Fruit fly (Drosophila melanogaster) whole organism, prepupa: ENCODE data around the gene Atg1.

Experiments used
- CG10631 ChIP-seq: fragments of 200-800 bp; sonication (Bioruptor generic); optimal IDR thresholded peaks from 2 replicates; lab custom pipeline; 2016; ENCODE audit warnings: missing biosample characterization, missing genetic modification characterization
- CG11294 ChIP-seq: fragments of 200-800 bp; sonication (Bioruptor generic); IDR thresholded peaks from 2 replicates; pipeline ENCODE4 v1.3.6; 2022; ENCODE audit warnings: missing biosample characterization, missing genetic modification characterization
- CG11762 ChIP-seq: fragments of 200-800 bp; sonication (Bioruptor generic); optimal IDR thresholded peaks from 3 replicates; lab custom pipeline; 2016; ENCODE audit warnings: missing biosample characterization, missing genetic modification characterization; ENCODE audit not compliant: insufficient read depth
- CG11902 ChIP-seq: fragments of 200-800 bp; sonication (Bioruptor generic); optimal IDR thresholded peaks from 3 replicates; lab custom pipeline; 2016; ENCODE audit warnings: missing biosample characterization, missing genetic modification characterization
- CG15336 ChIP-seq: fragments of 200-800 bp; sonication (Bioruptor generic); IDR thresholded peaks from 2 replicates; pipeline ENCODE4 v1.3.6; 2022; ENCODE audit warnings: missing biosample characterization, missing genetic modification characterization
- CG1621 ChIP-seq: fragments of 200-800 bp; sonication (Bioruptor generic); optimal IDR thresholded peaks from 3 replicates; lab custom pipeline; 2018; ENCODE audit warnings: missing biosample characterization, mild to moderate bottlenecking, missing genetic modification characterization
- CG16779 ChIP-seq: fragments of 200-800 bp; sonication (Bioruptor generic); optimal IDR thresholded peaks from 3 replicates; lab custom pipeline; 2017; ENCODE audit warnings: missing biosample characterization, mild to moderate bottlenecking, missing genetic modification characterization
- CG3032 ChIP-seq: fragments of 200-800 bp; optimal IDR thresholded peaks from 2 replicates; lab custom pipeline; 2019; ENCODE audit warnings: missing biosample characterization, mild to moderate bottlenecking, missing genetic modification characterization, moderate library complexity
- CG31627 ChIP-seq: fragments of 200-800 bp; sonication (Bioruptor generic); optimal IDR thresholded peaks from 3 replicates; lab custom pipeline; 2016; ENCODE audit warnings: missing biosample characterization, missing genetic modification characterization
- CG32006 ChIP-seq: fragments of 200-800 bp; sonication (Bioruptor generic); optimal IDR thresholded peaks from 3 replicates; lab custom pipeline; 2017; ENCODE audit warnings: missing biosample characterization, mild to moderate bottlenecking, missing genetic modification characterization
- CG34406 ChIP-seq: fragments of 200-800 bp; sonication (Bioruptor generic); optimal IDR thresholded peaks from 3 replicates; lab custom pipeline; 2016; ENCODE audit warnings: missing biosample characterization, missing genetic modification characterization
- CG4318 ChIP-seq: fragments of 200-800 bp; sonication (Bioruptor generic); optimal IDR thresholded peaks from 3 replicates; lab custom pipeline; 2017; ENCODE audit warnings: missing biosample characterization, mild to moderate bottlenecking, missing genetic modification characterization
- CG6163 ChIP-seq: fragments of 200-800 bp; sonication (Bioruptor generic); IDR thresholded peaks from 3 replicates; pipeline ENCODE4 v1.3.6; 2022; ENCODE audit warnings: missing biosample characterization, missing genetic modification characterization
- CG6792 ChIP-seq: fragments of 200-800 bp; sonication (Bioruptor generic); optimal IDR thresholded peaks from 3 replicates; lab custom pipeline; 2016; ENCODE audit warnings: missing biosample characterization, missing genetic modification characterization
- CG6808 ChIP-seq: fragments of 200-800 bp; sonication (Bioruptor generic); optimal IDR thresholded peaks from 3 replicates; lab custom pipeline; 2017; ENCODE audit warnings: missing biosample characterization, missing genetic modification characterization, mild to moderate bottlenecking, moderate library complexity, missing genetic modification reagents
- CG6854 ChIP-seq: fragments of 200-800 bp; sonication (Bioruptor generic); optimal IDR thresholded peaks from 2 replicates; lab custom pipeline; 2017; ENCODE audit warnings: missing biosample characterization, mild to moderate bottlenecking, missing genetic modification characterization
- CG7368 ChIP-seq: fragments of 200-800 bp; sonication (Bioruptor generic); optimal IDR thresholded peaks from 3 replicates; lab custom pipeline; 2016; ENCODE audit warnings: missing biosample characterization, missing genetic modification characterization
- CG8119 ChIP-seq: fragments of 200-800 bp; sonication (Bioruptor generic); IDR thresholded peaks from 3 replicates; pipeline ENCODE4 v1.3.6; 2022; ENCODE audit warnings: missing biosample characterization, missing genetic modification characterization
- CG8319 ChIP-seq: fragments of 200-800 bp; sonication (Bioruptor generic); optimal IDR thresholded peaks from 3 replicates; lab custom pipeline; 2016; ENCODE audit warnings: missing biosample characterization, missing genetic modification characterization
- CG8632 ChIP-seq: fragments of 200-800 bp; sonication (Bioruptor generic); optimal IDR thresholded peaks from 3 replicates; lab custom pipeline; 2016; ENCODE audit warnings: missing biosample characterization, missing genetic modification characterization
- CG9139 ChIP-seq: fragments of 200-800 bp; sonication (Bioruptor generic); optimal IDR thresholded peaks from 3 replicates; lab custom pipeline; 2017; ENCODE audit warnings: missing biosample characterization, mild to moderate bottlenecking, missing genetic modification characterization
- Eip75B ChIP-seq: fragments of 200-800 bp; sonication (Bioruptor generic); optimal IDR thresholded peaks from 3 replicates; lab custom pipeline; 2016; ENCODE audit warnings: missing biosample characterization, missing genetic modification characterization
- Eip78C ChIP-seq: fragments of 200-800 bp; sonication (Bioruptor generic); peaks from one replicate; lab custom pipeline; 2016; ENCODE audit warnings: missing biosample characterization, missing genetic modification characterization
- Eip93F ChIP-seq: fragments of 200-800 bp; sonication (Bioruptor generic); optimal IDR thresholded peaks from 2 replicates; lab custom pipeline; 2016; ENCODE audit warnings: missing biosample characterization, mild to moderate bottlenecking, missing genetic modification characterization
- Ets21C ChIP-seq: fragments of 200-800 bp; sonication (Bioruptor generic); optimal IDR thresholded peaks from 3 replicates; lab custom pipeline; 2016; ENCODE audit warnings: missing biosample characterization, missing genetic modification characterization
- Ets96B ChIP-seq: fragments of 200-800 bp; optimal IDR thresholded peaks from 2 replicates; lab custom pipeline; 2019; ENCODE audit warnings: missing biosample characterization, mild to moderate bottlenecking, missing genetic modification characterization, moderate library complexity
- Gug ChIP-seq: fragments of 200-800 bp; sonication (Bioruptor generic); IDR thresholded peaks from 2 replicates; pipeline ENCODE4 v1.3.6; 2022; ENCODE audit warnings: missing biosample characterization, missing genetic modification characterization
- Hr38 ChIP-seq: sonication (Bioruptor generic); optimal IDR thresholded peaks from 2 replicates; lab custom pipeline; 2016; ENCODE audit warnings: missing biosample characterization, missing genetic modification characterization
- Hr39 ChIP-seq: fragments of 200-800 bp; sonication (Bioruptor generic); optimal IDR thresholded peaks from 2 replicates; lab custom pipeline; 2016; ENCODE audit warnings: missing biosample characterization, missing genetic modification characterization
- Lpt ChIP-seq: fragments of 200-800 bp; sonication (Bioruptor generic); optimal IDR thresholded peaks from 3 replicates; lab custom pipeline; 2016; ENCODE audit warnings: missing biosample characterization, missing genetic modification characterization
- OdsH ChIP-seq: fragments of 200-800 bp; sonication (Bioruptor generic); optimal IDR thresholded peaks from 3 replicates; lab custom pipeline; 2016; ENCODE audit warnings: missing biosample characterization, missing genetic modification characterization
- Smox ChIP-seq: fragments of 200-800 bp; sonication (Bioruptor generic); optimal IDR thresholded peaks from 3 replicates; lab custom pipeline; 2016; ENCODE audit warnings: missing biosample characterization, missing genetic modification characterization
- Sox14 ChIP-seq: fragments of 200-800 bp; sonication (Bioruptor generic); optimal IDR thresholded peaks from 3 replicates; lab custom pipeline; 2016; ENCODE audit warnings: missing biosample characterization, missing genetic modification characterization
- Sox15 ChIP-seq: fragments of 200-800 bp; sonication (Bioruptor generic); optimal IDR thresholded peaks from 3 replicates; lab custom pipeline; 2016; ENCODE audit warnings: missing biosample characterization, missing genetic modification characterization
- achi ChIP-seq: fragments of 200-800 bp; sonication (Bioruptor generic); optimal IDR thresholded peaks from 3 replicates; lab custom pipeline; 2016; ENCODE audit warnings: missing biosample characterization, missing genetic modification characterization
- acj6 ChIP-seq: fragments of 200-800 bp; sonication (Bioruptor generic); optimal IDR thresholded peaks from 3 replicates; lab custom pipeline; 2016; ENCODE audit warnings: missing biosample characterization, missing genetic modification characterization
- cyc ChIP-seq: fragments of 200-800 bp; sonication (Bioruptor generic); optimal IDR thresholded peaks from 3 replicates; lab custom pipeline; 2016; ENCODE audit warnings: missing biosample characterization, missing genetic modification characterization
- dsx ChIP-seq: fragments of 200-800 bp; optimal IDR thresholded peaks from 3 replicates; lab custom pipeline; 2019; ENCODE audit warnings: missing biosample characterization, mild to moderate bottlenecking, missing genetic modification characterization, moderate library complexity; ENCODE audit not compliant: poor library complexity, severe bottlenecking
- eg ChIP-seq: fragments of 200-800 bp; sonication (Bioruptor generic); IDR thresholded peaks from 3 replicates; pipeline ENCODE4 v1.3.6; 2022; ENCODE audit warnings: missing biosample characterization, missing genetic modification characterization
- fd59A ChIP-seq: fragments of 200-800 bp; sonication (Bioruptor generic); optimal IDR thresholded peaks from 2 replicates; lab custom pipeline; 2017; ENCODE audit warnings: missing biosample characterization, mild to moderate bottlenecking, missing genetic modification characterization, missing genetic modification reagents
- fd85E ChIP-seq: fragments of 200-800 bp; sonication (Bioruptor generic); optimal IDR thresholded peaks from 3 replicates; lab custom pipeline; 2016; ENCODE audit warnings: missing biosample characterization, missing genetic modification characterization
- fkh ChIP-seq: fragments of 200-800 bp; sonication (Bioruptor generic); optimal IDR thresholded peaks from 3 replicates; lab custom pipeline; 2017; ENCODE audit warnings: missing biosample characterization, mild to moderate bottlenecking, missing genetic modification characterization, moderate library complexity
- net ChIP-seq: fragments of 200-800 bp; sonication (Bioruptor generic); optimal IDR thresholded peaks from 3 replicates; lab custom pipeline; 2016; ENCODE audit warnings: missing biosample characterization, missing genetic modification characterization
- pdm3 ChIP-seq: fragments of 200-800 bp; sonication (Bioruptor generic); optimal IDR thresholded peaks from 3 replicates; lab custom pipeline; 2016; ENCODE audit warnings: missing biosample characterization, missing genetic modification characterization
- salr ChIP-seq, 2 experiments: fragments of 200-800 bp; sonication (Bioruptor generic); optimal IDR thresholded peaks; 3 replicates each; lab custom pipeline; 2016 to 2018; ENCODE audit warnings: missing biosample characterization in 2 of 2, missing genetic modification characterization in 2 of 2, mild to moderate bottlenecking in 1 of 2
- spab ChIP-seq: fragments of 200-800 bp; sonication (Bioruptor generic); optimal IDR thresholded peaks from 2 replicates; lab custom pipeline; 2017; ENCODE audit warnings: missing biosample characterization, mild to moderate bottlenecking, missing genetic modification characterization, missing genetic modification reagents
- ss ChIP-seq, 2 experiments: fragments of 200-800 bp; sonication (Bioruptor generic); optimal IDR thresholded peaks; 2 replicates in 1 of 2; 3 replicates in 1 of 2; lab custom pipeline; 2017 to 2018; ENCODE audit warnings: mild to moderate bottlenecking in 2 of 2, missing biosample characterization in 2 of 2, missing genetic modification characterization in 2 of 2, moderate library complexity in 1 of 2
- svp ChIP-seq: fragments of 200-800 bp; sonication (Bioruptor generic); peaks from one replicate; lab custom pipeline; 2016; ENCODE audit warnings: missing biosample characterization, missing genetic modification characterization
- topi ChIP-seq: fragments of 200-800 bp; sonication (Bioruptor generic); optimal IDR thresholded peaks from 3 replicates; lab custom pipeline; 2016; ENCODE audit warnings: missing biosample characterization, missing genetic modification characterization
- vri ChIP-seq: fragments of 200-800 bp; sonication (Bioruptor generic); optimal IDR thresholded peaks from 3 replicates; lab custom pipeline; 2016; ENCODE audit warnings: missing biosample characterization, mild to moderate bottlenecking, missing genetic modification characterization

Gene Atg1

dm6 chr3L:12833354-12833753 lies 28.4 kb upstream of the Atg1 start:
- TF ChIP-seq fkh (GFP tag; lab: Kevin White, UChicago), result peak; percentile 12
- no peak for TF ChIP-seq Gug (GFP tag; lab: Robert Waterston, UW)
- peak; percentile 14 for TF ChIP-seq CG32006
- TF ChIP-seq OdsH (GFP tag; lab: Kevin White, UChicago), result no peak
- TF ChIP-seq CG6163 (GFP tag; lab: Robert Waterston, UW), result 0 out of 3 replicates have a peak, but pooled peaks have one; percentile 34

- no peak for TF ChIP-seq CG6792
- TF ChIP-seq fd85E (GFP tag; lab: Kevin White, UChicago), result no peak
- no peak for TF ChIP-seq fd59A
- TF ChIP-seq CG15336 (GFP tag; lab: Robert Waterston, UW), result peak; percentile 56; the same call in 1 of the 2 replicates
- no peak for TF ChIP-seq OdsH (GFP tag; lab: Kevin White, UChicago)
- no peak for TF ChIP-seq Ets96B
- TF ChIP-seq Sox15 (GFP tag; lab: Kevin White, UChicago), result no peak
- no peak for TF ChIP-seq topi
- peak; percentile 54 for TF ChIP-seq CG16779 (tag; lab: Kevin White, UChicago)
- TF ChIP-seq CG11294 (GFP tag; lab: Robert Waterston, UW), result no peak
- no peak; the same call in 2 of the 3 replicates for TF ChIP-seq eg (GFP tag; lab: Robert Waterston, UW)
- TF ChIP-seq CG11762 (GFP tag; lab: Kevin White, UChicago), result no peak
- TF ChIP-seq dsx (GFP tag; lab: Kevin White, UChicago), result peak; percentile 40
- no peak for TF ChIP-seq CG7368 (GFP tag; lab: Kevin White, UChicago)
- no peak for TF ChIP-seq CG11902 (GFP tag; lab: Kevin White, UChicago)
- peak; percentile 55 for TF ChIP-seq Lpt (GFP tag; lab: Kevin White, UChicago)
- TF ChIP-seq Ets21C, result no peak
- TF ChIP-seq CG8632 (GFP tag; lab: Kevin White, UChicago), result no peak
- TF ChIP-seq CG32006, result no peak
- TF ChIP-seq CG8119, result peak; percentile 62; the same call in 1 of the 3 replicates
- peak; percentile 35 for TF ChIP-seq net
- TF ChIP-seq CG9139, result peak; percentile 23
- peak; percentile 26 for TF ChIP-seq vri (GFP tag; lab: Kevin White, UChicago)
- no peak for TF ChIP-seq pdm3
- no peak for TF ChIP-seq CG6163 (GFP tag; lab: Robert Waterston, UW)
- TF ChIP-seq ss (GFP tag; optimal IDR thresholded peaks at IDR 0.05; lab: Kevin White, UChicago), result peak; percentile 60 to 70
- no peak for TF ChIP-seq Gug (GFP tag; lab: Robert Waterston, UW)
- no peak for TF ChIP-seq Hr38 (GFP tag; lab: Kevin White, UChicago)
- peak; percentile 81 for TF ChIP-seq Eip78C
- peak; percentile 58 for TF ChIP-seq CG6854 (GFP tag; lab: Kevin White, UChicago)
- no peak for TF ChIP-seq Sox14
- peak; percentile 87 for TF ChIP-seq CG1621 (tag; lab: Kevin White, UChicago)
- TF ChIP-seq cyc (GFP tag; lab: Kevin White, UChicago), result no peak
- no peak for TF ChIP-seq CG4318
- TF ChIP-seq CG8319 (GFP tag; lab: Kevin White, UChicago), result no peak
- TF ChIP-seq CG6808 (GFP tag; lab: Kevin White, UChicago), result peak; percentile 57
- TF ChIP-seq CG31627, result no peak
- TF ChIP-seq Eip93F (GFP tag; lab: Kevin White, UChicago), result no peak
- peak; percentile 10 for TF ChIP-seq Eip75B
- TF ChIP-seq CG3032 (tag; lab: Kevin White, UChicago), result no peak
- no peak for TF ChIP-seq salr (GFP tag; optimal IDR thresholded peaks at IDR 0.05; lab: Kevin White, UChicago)
- no peak for TF ChIP-seq CG10631 (GFP tag; lab: Kevin White, UChicago)
- no peak for TF ChIP-seq Hr39
- TF ChIP-seq CG34406 (GFP tag; lab: Kevin White, UChicago), result no peak
- TF ChIP-seq svp (GFP tag; lab: Kevin White, UChicago), result no peak
- TF ChIP-seq Smox (GFP tag; lab: Kevin White, UChicago), result no peak
- TF ChIP-seq acj6 (GFP tag; lab: Kevin White, UChicago), result no peak
- TF ChIP-seq achi, result no peak
- TF ChIP-seq spab, result no peak
Measured at dm6 chr3L:12832355-12832881, 27.5 kb upstream of the Atg1 start.
